Worm (Caenorhabditis elegans) whole organism, L1 larva: Measurements from ENCODE around the gene sru-35.

Source experiments
- alr-1 ChIP-seq: fragments of 200-800 bp; sonication (Bioruptor generic); optimal IDR thresholded peaks from 2 replicates; lab custom pipeline; 2018; ENCODE audit warnings: borderline replicate concordance, mild to moderate bottlenecking, missing genetic modification characterization, missing compliant biosample characterization
- elt-2 ChIP-seq: sonication (generic microtip); optimal IDR thresholded peaks from 2 replicates; lab custom pipeline; 2016; ENCODE audit warnings: missing genetic modification characterization, mild to moderate bottlenecking, inconsistent platforms, missing compliant biosample characterization, missing genetic modification reagents
- fos-1 ChIP-seq: fragments of 150-350 bp; optimal IDR thresholded peaks from 2 replicates; lab custom pipeline; 2014; ENCODE audit warnings: missing biosample characterization, missing genetic modification characterization
- jun-1 ChIP-seq: fragments of 150-350 bp; optimal IDR thresholded peaks from 2 replicates; lab custom pipeline; 2014; ENCODE audit warnings: missing biosample characterization, missing genetic modification reagents, missing genetic modification characterization
- lin-15B ChIP-seq: fragments of 150-350 bp; sonication (generic microtip); optimal IDR thresholded peaks from 3 replicates; lab custom pipeline; 2014; ENCODE audit warnings: missing biosample characterization, missing genetic modification characterization
- nhr-237 ChIP-seq: fragments of 150-350 bp; optimal IDR thresholded peaks from 2 replicates; lab custom pipeline; 2014; ENCODE audit warnings: missing biosample characterization, missing genetic modification characterization
- nhr-47 ChIP-seq: sonication (generic microtip); optimal IDR thresholded peaks from 2 replicates; lab custom pipeline; 2016; ENCODE audit warnings: mild to moderate bottlenecking, missing genetic modification characterization, moderate library complexity, missing compliant biosample characterization
- nhr-77 ChIP-seq: fragments of 150-350 bp; optimal IDR thresholded peaks from 2 replicates; lab custom pipeline; 2014; ENCODE audit warnings: missing biosample characterization, missing genetic modification characterization
- pqm-1 ChIP-seq: sonication (generic microtip); optimal IDR thresholded peaks from 3 replicates; lab custom pipeline; 2017; ENCODE audit warnings: missing biosample characterization, missing genetic modification characterization
- sptf-1 ChIP-seq: fragments of 150-350 bp; optimal IDR thresholded peaks from 2 replicates; lab custom pipeline; 2014; ENCODE audit warnings: missing biosample characterization, missing genetic modification characterization
- unc-86 ChIP-seq: sonication (generic microtip); optimal IDR thresholded peaks from 2 replicates; lab custom pipeline; 2016; ENCODE audit warnings: missing genetic modification characterization, missing compliant biosample characterization

DNA sequence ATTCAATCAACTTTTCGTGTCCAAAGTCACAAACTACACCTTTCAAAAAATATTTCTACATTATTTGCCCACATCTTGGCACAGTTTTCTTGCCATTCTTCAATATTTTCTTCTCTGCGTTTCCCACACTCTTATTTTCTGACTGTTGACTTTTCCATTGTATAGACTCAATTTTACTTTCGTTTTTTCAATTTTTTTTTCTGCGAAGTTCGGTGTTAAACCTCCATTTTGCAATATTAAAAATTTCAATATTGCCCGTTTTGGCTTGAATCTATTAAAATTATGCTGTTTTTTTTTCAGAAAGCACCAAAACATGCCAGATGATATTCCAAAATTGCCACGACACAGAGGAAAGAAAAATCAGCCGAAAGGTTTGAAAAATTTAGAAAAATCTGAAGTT, 25.5 kb downstream of the sru-35 start, which contains the start of gene cdc-50.B:
- TF ChIP-seq nhr-237 (tag; lab: Kevin White, UChicago): no peak
- TF ChIP-seq alr-1 (tag; lab: Kevin White, UChicago): no peak
- no peak for TF ChIP-seq lin-15B (tag; lab: Kevin White, UChicago)
- TF ChIP-seq jun-1 (tag; lab: Kevin White, UChicago): no peak
- TF ChIP-seq pqm-1 (tag; lab: Kevin White, UChicago): no peak
- TF ChIP-seq nhr-77 (tag; lab: Kevin White, UChicago): no peak
- TF ChIP-seq fos-1 (tag; lab: Kevin White, UChicago): no peak
- TF ChIP-seq elt-2: no peak
- TF ChIP-seq unc-86 (tag; lab: Kevin White, UChicago): no peak
- no peak for TF ChIP-seq sptf-1 (tag; lab: Kevin White, UChicago)
- TF ChIP-seq nhr-47 (tag; lab: Kevin White, UChicago): no peak
